Worm (Caenorhabditis elegans): ENCODE measurements around the gene lis-1.

DNA sequence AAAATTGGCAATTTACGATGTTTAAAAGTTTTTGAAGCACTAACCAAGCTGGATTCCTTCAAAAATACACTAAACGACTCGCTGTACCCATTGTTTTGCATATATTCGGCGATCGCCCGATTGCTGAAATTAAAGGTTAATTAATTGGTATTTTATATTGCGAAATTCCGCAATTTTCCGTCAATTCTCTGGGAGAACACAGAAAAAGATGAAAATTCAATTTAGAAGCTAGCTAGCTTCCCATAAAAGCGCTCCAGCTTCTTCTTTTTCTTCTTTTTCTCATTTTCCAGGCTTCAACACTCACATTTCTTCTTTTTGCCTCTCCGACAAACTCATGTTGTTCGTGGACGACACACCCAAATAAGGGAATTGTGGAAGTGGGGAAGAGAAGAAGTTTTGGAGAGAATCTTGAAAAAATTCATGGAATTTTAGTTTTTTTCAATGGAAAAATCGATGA, at the start of gene lis-1:
- TF ChIP-seq madf-8 (GFP tag; conservative IDR thresholded peaks at IDR 0.05) (no peak), chd-7 (tag; optimal IDR thresholded peaks at IDR 0.05) (no peak), D2030.7 (GFP tag; IDR thresholded peaks at IDR 0.05) (no peak), die-1 (tag; optimal IDR thresholded peaks at IDR 0.05) (no peak), T07F8.4 (tag; optimal IDR thresholded peaks at IDR 0.05) (no peak), nhr-80 (tag; optimal IDR thresholded peaks at IDR 0.05) (no peak), snpc-4 (GFP tag; optimal IDR thresholded peaks at IDR 0.05) (no peak), snpc-4 (tag; optimal IDR thresholded peaks at IDR 0.05) (no peak), ets-4 (GFP tag; optimal IDR thresholded peaks at IDR 0.05) (no peak), ceh-40 (GFP tag; IDR thresholded peaks at IDR 0.05) (no peak), ztf-18 (tag; optimal IDR thresholded peaks at IDR 0.05) (no peak), snpc-3.4 (tag; optimal IDR thresholded peaks at IDR 0.05) (no peak), F55B11.4 (tag; optimal IDR thresholded peaks at IDR 0.05; ENCODE audit: borderline replicate concordance, insufficient read depth) (no peak), mcd-1 (GFP tag; IDR thresholded peaks at IDR 0.05) (no peak), nfya-2 (GFP tag; IDR thresholded peaks at IDR 0.05) (no peak)
